Fruit fly (Drosophila melanogaster): ENCODE data around the gene CG7069.

DNA sequence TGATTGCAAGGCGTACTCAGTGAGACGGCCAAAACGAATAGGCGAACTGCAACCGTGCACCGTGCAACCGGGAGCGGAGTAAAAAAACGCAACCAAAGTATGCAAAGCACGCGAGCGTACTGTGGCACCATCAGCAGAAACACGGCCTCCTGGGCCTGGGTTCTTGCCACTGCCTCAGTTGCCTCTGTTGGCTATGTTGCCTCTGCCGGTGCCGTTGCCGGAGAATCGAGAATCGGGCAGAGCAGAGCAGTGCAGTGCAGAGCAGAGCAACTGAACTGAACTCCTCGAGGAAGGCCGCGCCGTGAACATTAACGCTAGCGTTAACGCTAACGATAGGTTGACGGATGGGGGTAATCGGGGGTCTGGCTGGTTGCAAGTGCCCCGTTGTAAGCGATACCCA is 48.6 kb upstream of the CG7069 start, which contains the start of gene CG34377:
- TF ChIP-seq psq (optimal IDR thresholded peaks at IDR 0.05) (no peak), insv (optimal IDR thresholded peaks at IDR 0.05) (no peak), Sin3A (optimal IDR thresholded peaks at IDR 0.05) (no peak), h (optimal IDR thresholded peaks at IDR 0.05) (no peak)

Measured in Kc167 (cell line).